Fruit fly (Drosophila melanogaster) whole organism, embryonic: Measurements from ENCODE around the gene Stat92E.
A peak's percentile ranks its signal among the peaks of the same experiment; 100 is the strongest.

Experiments
- Ada2b ChIP-seq: fragments of 200-800 bp; sonication (Bioruptor generic); IDR thresholded peaks from 2 replicates; pipeline ENCODE4 v1.3.6; 2022; ENCODE audit warnings: missing biosample characterization, missing genetic modification characterization
- B-H1 ChIP-seq: fragments of 200-800 bp; sonication (Bioruptor generic); IDR thresholded peaks from 3 replicates; pipeline ENCODE4 v1.3.6; 2022; ENCODE audit warnings: missing biosample characterization, missing genetic modification characterization
- CG13624 ChIP-seq: fragments of 200-800 bp; sonication (Bioruptor generic); optimal IDR thresholded peaks from 2 replicates; lab custom pipeline; 2016; ENCODE audit warnings: missing biosample characterization, missing genetic modification characterization
- CG15011 ChIP-seq: fragments of 200-800 bp; sonication (Bioruptor generic); optimal IDR thresholded peaks from 3 replicates; lab custom pipeline; 2018; ENCODE audit warnings: missing biosample characterization, mild to moderate bottlenecking, missing genetic modification characterization
- CG15479 ChIP-seq: fragments of 200-800 bp; sonication (Bioruptor generic); optimal IDR thresholded peaks from 3 replicates; lab custom pipeline; 2019; ENCODE audit warnings: missing biosample characterization, mild to moderate bottlenecking, missing genetic modification characterization, moderate library complexity
- CG16815 ChIP-seq: fragments of 200-800 bp; sonication (Bioruptor generic); optimal IDR thresholded peaks from 3 replicates; lab custom pipeline; 2017; ENCODE audit warnings: missing biosample characterization, mild to moderate bottlenecking, missing genetic modification characterization
- CG17186 ChIP-seq: fragments of 200-800 bp; sonication (Bioruptor generic); optimal IDR thresholded peaks from 3 replicates; lab custom pipeline; 2017; ENCODE audit warnings: missing biosample characterization, missing genetic modification reagents, missing genetic modification characterization
- CG17829 ChIP-seq: fragments of 200-800 bp; optimal IDR thresholded peaks from 2 replicates; lab custom pipeline; 2019; ENCODE audit warnings: missing biosample characterization, mild to moderate bottlenecking, missing genetic modification characterization, moderate library complexity
- CG1792 ChIP-seq: fragments of 200-800 bp; sonication (Bioruptor generic); optimal IDR thresholded peaks from 2 replicates; lab custom pipeline; 2016; ENCODE audit warnings: missing biosample characterization, missing genetic modification characterization
- CG18011 ChIP-seq: fragments of 200-800 bp; sonication (Bioruptor generic); optimal IDR thresholded peaks from 2 replicates; lab custom pipeline; 2017; ENCODE audit warnings: missing biosample characterization, missing genetic modification characterization, mild to moderate bottlenecking, moderate library complexity, missing genotype
- CG34422 ChIP-seq: fragments of 200-800 bp; sonication (Bioruptor generic); IDR thresholded peaks from 3 replicates; pipeline ENCODE4 v1.3.6; 2022; ENCODE audit warnings: missing biosample characterization, missing genetic modification characterization
- CG3847 ChIP-seq: fragments of 200-800 bp; sonication (Bioruptor generic); IDR thresholded peaks from 2 replicates; pipeline ENCODE4 v1.3.6; 2022; ENCODE audit warnings: missing biosample characterization, missing genetic modification characterization
- CG43689 ChIP-seq: fragments of 200-800 bp; sonication (Bioruptor generic); IDR thresholded peaks from 2 replicates; pipeline ENCODE4 v1.3.6; 2022; ENCODE audit warnings: missing biosample characterization, missing genetic modification characterization
- CG4404 ChIP-seq: fragments of 200-800 bp; sonication (Bioruptor generic); IDR thresholded peaks from 2 replicates; pipeline ENCODE4 v1.3.6; 2022; ENCODE audit warnings: missing biosample characterization, missing genetic modification characterization
- CG4617 ChIP-seq: fragments of 200-800 bp; sonication (Bioruptor generic); optimal IDR thresholded peaks from 3 replicates; lab custom pipeline; 2016; ENCODE audit warnings: missing biosample characterization, missing genetic modification characterization, borderline replicate concordance
- CG8388 ChIP-seq: fragments of 200-800 bp; sonication (Bioruptor generic); optimal IDR thresholded peaks from 2 replicates; lab custom pipeline; 2019; ENCODE audit warnings: missing biosample characterization, mild to moderate bottlenecking, missing genetic modification characterization, moderate library complexity
- CG8924 ChIP-seq: fragments of 200-800 bp; optimal IDR thresholded peaks from 3 replicates; lab custom pipeline; 2019; ENCODE audit warnings: missing biosample characterization, mild to moderate bottlenecking, missing genetic modification characterization, moderate library complexity
- CG8944 ChIP-seq: fragments of 200-800 bp; sonication (Bioruptor generic); optimal IDR thresholded peaks from 3 replicates; lab custom pipeline; 2016; ENCODE audit warnings: missing biosample characterization, missing genetic modification characterization
- CG9727 ChIP-seq: fragments of 200-800 bp; sonication (Bioruptor generic); optimal IDR thresholded peaks from 3 replicates; lab custom pipeline; 2017; ENCODE audit warnings: missing biosample characterization, mild to moderate bottlenecking, missing genetic modification characterization
- CrebB ChIP-seq: fragments of 200-800 bp; sonication (Bioruptor generic); optimal IDR thresholded peaks from 3 replicates; lab custom pipeline; 2018; ENCODE audit warnings: missing biosample characterization, mild to moderate bottlenecking, missing genetic modification characterization
- Dad ChIP-seq: fragments of 200-800 bp; sonication (Bioruptor generic); optimal IDR thresholded peaks from 3 replicates; lab custom pipeline; 2016; ENCODE audit warnings: missing biosample characterization, missing genetic modification characterization
- Dip2 ChIP-seq: fragments of 200-800 bp; sonication (Bioruptor generic); IDR thresholded peaks from 2 replicates; pipeline ENCODE4 v1.3.6; 2022; ENCODE audit warnings: missing biosample characterization, missing genetic modification characterization
- Dp ChIP-seq: fragments of 200-800 bp; sonication (Bioruptor generic); optimal IDR thresholded peaks from 2 replicates; lab custom pipeline; 2018; ENCODE audit warnings: missing biosample characterization, mild to moderate bottlenecking, missing genetic modification characterization, moderate library complexity
- Drgx ChIP-seq: fragments of 200-800 bp; sonication (Bioruptor generic); IDR thresholded peaks from 2 replicates; pipeline ENCODE4 v1.3.6; 2022; ENCODE audit warnings: missing biosample characterization, missing genetic modification characterization
- Fer3 ChIP-seq: fragments of 200-800 bp; sonication (Bioruptor generic); optimal IDR thresholded peaks from 2 replicates; lab custom pipeline; 2018; ENCODE audit warnings: missing biosample characterization, mild to moderate bottlenecking, missing genetic modification characterization, moderate library complexity
- H2.0 ChIP-seq: fragments of 200-800 bp; sonication (Bioruptor generic); IDR thresholded peaks from 2 replicates; pipeline ENCODE4 v1.3.6; 2022; ENCODE audit warnings: missing biosample characterization, missing genetic modification characterization
- Hand ChIP-seq: fragments of 200-800 bp; sonication (Bioruptor generic); optimal IDR thresholded peaks from 2 replicates; lab custom pipeline; 2017; ENCODE audit warnings: mild to moderate bottlenecking, missing biosample characterization, missing genetic modification reagents, missing genetic modification characterization
- HmgD ChIP-seq: fragments of 200-800 bp; sonication (Bioruptor generic); optimal IDR thresholded peaks from 3 replicates; lab custom pipeline; 2016; ENCODE audit warnings: missing biosample characterization, missing genetic modification characterization
- HmgZ ChIP-seq: fragments of 200-800 bp; sonication (Bioruptor generic); optimal IDR thresholded peaks from 2 replicates; lab custom pipeline; 2018; ENCODE audit warnings: missing biosample characterization, mild to moderate bottlenecking, missing genetic modification characterization
- Jarid2 ChIP-seq: fragments of 200-800 bp; sonication (Bioruptor generic); optimal IDR thresholded peaks from 3 replicates; lab custom pipeline; 2017; ENCODE audit warnings: mild to moderate bottlenecking, missing biosample characterization, missing genetic modification reagents, missing genetic modification characterization
- MTF-1 ChIP-seq: fragments of 200-800 bp; sonication (Bioruptor generic); optimal IDR thresholded peaks from 2 replicates; lab custom pipeline; 2018; ENCODE audit warnings: missing biosample characterization, mild to moderate bottlenecking, missing genetic modification characterization, borderline replicate concordance
- NfI ChIP-seq: fragments of 200-800 bp; sonication (Bioruptor generic); optimal IDR thresholded peaks from 3 replicates; lab custom pipeline; 2018; ENCODE audit warnings: missing biosample characterization, mild to moderate bottlenecking, missing genetic modification characterization, moderate library complexity
- Xrp1 ChIP-seq: fragments of 200-800 bp; sonication (Bioruptor generic); IDR thresholded peaks from 2 replicates; pipeline ENCODE4 v1.3.6; 2022; ENCODE audit warnings: missing biosample characterization, missing genetic modification characterization
- aop ChIP-seq: fragments of 200-800 bp; sonication (Bioruptor generic); IDR thresholded peaks from 2 replicates; pipeline ENCODE4 v1.3.6; 2022; ENCODE audit warnings: missing biosample characterization, missing genetic modification characterization
- chn ChIP-seq: fragments of 200-800 bp; sonication (Bioruptor generic); optimal IDR thresholded peaks from 2 replicates; lab custom pipeline; 2016; ENCODE audit warnings: missing biosample characterization, missing genetic modification characterization
- cwo ChIP-seq: fragments of 200-800 bp; sonication (Bioruptor generic); optimal IDR thresholded peaks from 3 replicates; lab custom pipeline; 2017; ENCODE audit warnings: missing biosample characterization, missing genetic modification characterization, mild to moderate bottlenecking, moderate library complexity, missing genetic modification reagents
- dan ChIP-seq: fragments of 200-800 bp; sonication (Bioruptor generic); IDR thresholded peaks from 2 replicates; pipeline ENCODE4 v1.3.6; 2022; ENCODE audit warnings: missing biosample characterization, missing genetic modification characterization
- eve ChIP-seq, 2 experiments: fragments of >200 bp; optimal IDR thresholded peaks; 2 replicates each; lab custom pipeline; 2017; ENCODE audit warnings: missing biosample characterization in 2 of 2, missing genetic modification characterization in 2 of 2
- exex ChIP-seq: fragments of 200-800 bp; sonication (Bioruptor generic); optimal IDR thresholded peaks from 4 replicates; lab custom pipeline; 2018; ENCODE audit warnings: missing biosample characterization, mild to moderate bottlenecking, missing genetic modification characterization, moderate library complexity
- gro ChIP-seq: fragments of 200-800 bp; sonication (Bioruptor generic); optimal IDR thresholded peaks from 2 replicates; lab custom pipeline; 2016; ENCODE audit warnings: missing biosample characterization, missing genetic modification characterization
- her ChIP-seq: fragments of 200-800 bp; sonication (Bioruptor generic); optimal IDR thresholded peaks from 2 replicates; lab custom pipeline; 2016; ENCODE audit warnings: missing biosample characterization, missing genetic modification characterization
- lbe ChIP-seq: fragments of 200-800 bp; sonication (Bioruptor generic); optimal IDR thresholded peaks from 2 replicates; lab custom pipeline; 2016; ENCODE audit warnings: missing biosample characterization, mild to moderate bottlenecking, missing genetic modification characterization
- lola ChIP-seq, 3 experiments: fragments of >200 bp in 2 of 3; fragments of 200-800 bp in 1 of 3; sonication (Bioruptor generic) in 1 of 3; optimal IDR thresholded peaks; 2 replicates each; lab custom pipeline; 2017 to 2019; ENCODE audit warnings: missing biosample characterization in 3 of 3, missing genetic modification characterization in 3 of 3, mild to moderate bottlenecking in 1 of 3, moderate library complexity in 1 of 3
- onecut ChIP-seq: fragments of 200-800 bp; sonication (Bioruptor generic); IDR thresholded peaks from 2 replicates; pipeline ENCODE4 v1.3.6; 2022; ENCODE audit warnings: missing biosample characterization, missing genetic modification characterization
- pum ChIP-seq: fragments of 200-800 bp; sonication (Bioruptor generic); optimal IDR thresholded peaks from 2 replicates; lab custom pipeline; 2016; ENCODE audit warnings: missing biosample characterization, missing genetic modification characterization
- scrt ChIP-seq: fragments of 200-800 bp; sonication (Bioruptor generic); optimal IDR thresholded peaks from 2 replicates; lab custom pipeline; 2018; ENCODE audit warnings: missing biosample characterization, mild to moderate bottlenecking, missing genetic modification characterization, moderate library complexity
- stwl ChIP-seq: fragments of 200-800 bp; sonication (Bioruptor generic); optimal IDR thresholded peaks from 3 replicates; lab custom pipeline; 2018; ENCODE audit warnings: missing biosample characterization, mild to moderate bottlenecking, missing genetic modification characterization, moderate library complexity
- tap ChIP-seq: fragments of 200-800 bp; optimal IDR thresholded peaks from 3 replicates; lab custom pipeline; 2019; ENCODE audit warnings: missing biosample characterization, mild to moderate bottlenecking, missing genetic modification characterization, moderate library complexity
- vnd ChIP-seq: fragments of 200-800 bp; sonication (Bioruptor generic); IDR thresholded peaks from 3 replicates; pipeline ENCODE4 v1.3.6; 2022; ENCODE audit warnings: missing biosample characterization, missing genetic modification characterization; ENCODE audit not compliant: partially characterized antibody

Gene Stat92E

dm6 chr3R:20549855-20550603, 2.1 kb downstream of the Stat92E start (continued):
- TF ChIP-seq Xrp1 = peak; percentile 87
- TF ChIP-seq Dad = no peak
- peak; percentile 63 for TF ChIP-seq lbe (GFP tag; lab: Kevin White, UChicago)
- TF ChIP-seq CG13624 = no peak
- TF ChIP-seq CG15479 (GFP tag; lab: Kevin White, UChicago) = no peak
- TF ChIP-seq Hand (GFP tag; lab: Kevin White, UChicago) = peak; percentile 77
- no peak for TF ChIP-seq CG8944 (GFP tag; lab: Kevin White, UChicago)
- TF ChIP-seq CG9727 = peak; percentile 86
- peak; percentile 84 for TF ChIP-seq exex (tag; lab: Kevin White, UChicago)
- TF ChIP-seq CG18011 = peak; percentile 30
- TF ChIP-seq NfI (GFP tag; lab: Kevin White, UChicago) = peak; percentile 88
- TF ChIP-seq CG15011 (GFP tag; lab: Kevin White, UChicago) = peak; percentile 62
- TF ChIP-seq her = no peak
- peak; percentile 92 for TF ChIP-seq CG17829
- TF ChIP-seq CG4617 (GFP tag; lab: Kevin White, UChicago) = peak; percentile 45
- TF ChIP-seq HmgZ (tag; lab: Kevin White, UChicago) = peak; percentile 91
- TF ChIP-seq CrebB (tag; lab: Kevin White, UChicago) = peak; percentile 48
- peak; percentile 69 for TF ChIP-seq CG34422
- TF ChIP-seq pum (GFP tag; lab: Kevin White, UChicago) = peak; percentile 12
- no peak for TF ChIP-seq CG1792
- TF ChIP-seq dan (GFP tag; lab: Robert Waterston, UW) = peak; percentile 62; the same call in 1 of the 2 replicates
- peak; percentile 89 for TF ChIP-seq Fer3 (tag; lab: Kevin White, UChicago)
- TF ChIP-seq HmgD (GFP tag; lab: Kevin White, UChicago) = no peak
- peak in 1 of 2 experiments; percentile 94 for TF ChIP-seq eve (GFP tag; optimal IDR thresholded peaks at IDR 0.05; lab: Kevin White, UChicago)
- no peak for TF ChIP-seq Dp
- peak; percentile 87 for TF ChIP-seq CG16815 (GFP tag; lab: Kevin White, UChicago)
- TF ChIP-seq aop = no peak
- TF ChIP-seq Drgx (GFP tag; lab: Robert Waterston, UW) = peak; percentile 78
- TF ChIP-seq stwl (tag; lab: Kevin White, UChicago) = peak; percentile 4
- TF ChIP-seq chn (GFP tag; lab: Kevin White, UChicago) = peak; percentile 55
- TF ChIP-seq gro (GFP tag; lab: Kevin White, UChicago) = peak; percentile 24
- TF ChIP-seq B-H1 = peak; percentile 75
- TF ChIP-seq vnd (GFP tag; lab: Robert Waterston, UW) = no peak
- peak; percentile 43 for TF ChIP-seq MTF-1 (GFP tag; lab: Kevin White, UChicago)
- TF ChIP-seq onecut (GFP tag; lab: Robert Waterston, UW) = peak; percentile 82
- peak; percentile 81 for TF ChIP-seq scrt
- peak; percentile 15 for TF ChIP-seq Jarid2 (GFP tag; lab: Kevin White, UChicago)
- TF ChIP-seq CG4404 (GFP tag; lab: Robert Waterston, UW) = peak; percentile 85
- peak; percentile 37; the same call in 1 of the 2 replicates for TF ChIP-seq CG43689 (GFP tag; lab: Robert Waterston, UW)
- peak; percentile 80 for TF ChIP-seq tap (tag; lab: Kevin White, UChicago)
- TF ChIP-seq CG8388 (GFP tag; lab: Kevin White, UChicago) = peak; percentile 86
- TF ChIP-seq CG17186 = no peak
- peak; percentile 81 for TF ChIP-seq CG3847 (GFP tag; lab: Robert Waterston, UW)
- peak; percentile 54; the same call in 1 of the 2 replicates for TF ChIP-seq Dip2
- TF ChIP-seq CG8924 = peak; percentile 86
- TF ChIP-seq cwo = peak; percentile 92
- TF ChIP-seq Ada2b = peak; percentile 87
- peak; percentile 72; the same call in 1 of the 2 replicates for TF ChIP-seq H2.0
- TF ChIP-seq lola (GFP tag; optimal IDR thresholded peaks at IDR 0.05; lab: Kevin White, UChicago) = peak in 1 of 3 experiments; percentile 82
